Fruit fly (Drosophila melanogaster) whole organism, embryonic: ENCODE measurements around the gene CG44838.

Experiments used
- ATbp ChIP-seq: fragments of 200-800 bp; sonication (Bioruptor generic); optimal IDR thresholded peaks from 2 replicates; lab custom pipeline; 2017; ENCODE audit warnings: missing biosample characterization, mild to moderate bottlenecking, missing genetic modification characterization, missing genetic modification reagents
- CG11085 ChIP-seq: fragments of 200-800 bp; sonication (Bioruptor generic); IDR thresholded peaks from 2 replicates; pipeline ENCODE4 v1.3.6; 2022; ENCODE audit warnings: missing biosample characterization, missing genetic modification characterization
- CG12155 ChIP-seq: fragments of 200-800 bp; sonication (Bioruptor generic); optimal IDR thresholded peaks from 3 replicates; lab custom pipeline; 2016; ENCODE audit warnings: missing biosample characterization, missing genetic modification characterization
- CG14050 ChIP-seq: fragments of 200-800 bp; sonication (Bioruptor generic); IDR thresholded peaks from 3 replicates; pipeline ENCODE4 v1.3.6; 2022; ENCODE audit warnings: missing biosample characterization, missing genetic modification characterization
- CG14710 ChIP-seq: fragments of 200-800 bp; sonication (Bioruptor generic); optimal IDR thresholded peaks from 3 replicates; lab custom pipeline; 2019; ENCODE audit warnings: missing biosample characterization, mild to moderate bottlenecking, missing genetic modification characterization, moderate library complexity
- CG1603 ChIP-seq: fragments of 200-800 bp; sonication (Bioruptor generic); optimal IDR thresholded peaks from 2 replicates; lab custom pipeline; 2019; ENCODE audit warnings: missing biosample characterization, mild to moderate bottlenecking, missing genetic modification characterization, moderate library complexity
- CG16863 ChIP-seq: fragments of 200-800 bp; sonication (Bioruptor generic); optimal IDR thresholded peaks from 3 replicates; lab custom pipeline; 2016; ENCODE audit warnings: missing biosample characterization, missing genetic modification characterization
- CG17186 ChIP-seq: fragments of 200-800 bp; sonication (Bioruptor generic); optimal IDR thresholded peaks from 3 replicates; lab custom pipeline; 2017; ENCODE audit warnings: missing biosample characterization, missing genetic modification reagents, missing genetic modification characterization
- CG1792 ChIP-seq: fragments of 200-800 bp; sonication (Bioruptor generic); optimal IDR thresholded peaks from 2 replicates; lab custom pipeline; 2016; ENCODE audit warnings: missing biosample characterization, missing genetic modification characterization
- CG31365 ChIP-seq: fragments of 200-800 bp; sonication (Bioruptor generic); optimal IDR thresholded peaks from 2 replicates; lab custom pipeline; 2018; ENCODE audit warnings: missing biosample characterization, mild to moderate bottlenecking, missing genetic modification characterization
- CG32772 ChIP-seq: fragments of 200-800 bp; sonication (Bioruptor generic); IDR thresholded peaks from 2 replicates; pipeline ENCODE4 v1.3.6; 2022; ENCODE audit warnings: missing biosample characterization, missing genetic modification characterization
- CG3281 ChIP-seq: fragments of 200-800 bp; sonication (Bioruptor generic); optimal IDR thresholded peaks from 3 replicates; lab custom pipeline; 2017; ENCODE audit warnings: missing biosample characterization, mild to moderate bottlenecking, missing genetic modification characterization
- CG33557 ChIP-seq: fragments of 200-800 bp; sonication (Bioruptor generic); optimal IDR thresholded peaks from 2 replicates; lab custom pipeline; 2019; ENCODE audit warnings: missing biosample characterization, mild to moderate bottlenecking, missing genetic modification characterization, moderate library complexity
- CG3726 ChIP-seq: fragments of 200-800 bp; sonication (Bioruptor generic); IDR thresholded peaks from 3 replicates; pipeline ENCODE4, ENCODE4 v1.3.6; 2022; ENCODE audit warnings: missing biosample characterization, missing genetic modification characterization
- CG6254 ChIP-seq: fragments of 200-800 bp; sonication (Bioruptor generic); optimal IDR thresholded peaks from 3 replicates; lab custom pipeline; 2017; ENCODE audit warnings: mild to moderate bottlenecking, missing biosample characterization, missing genetic modification reagents, missing genetic modification characterization
- CG7372 ChIP-seq: fragments of 200-800 bp; sonication (Bioruptor generic); IDR thresholded peaks from 2 replicates; pipeline ENCODE4 v1.3.6; 2022; ENCODE audit warnings: missing biosample characterization, missing genetic modification characterization
- CG8281 ChIP-seq: fragments of 200-800 bp; sonication (Bioruptor generic); optimal IDR thresholded peaks from 2 replicates; lab custom pipeline; 2018; ENCODE audit warnings: missing biosample characterization, mild to moderate bottlenecking, missing genetic modification characterization, moderate library complexity
- CG8924 ChIP-seq: fragments of 200-800 bp; optimal IDR thresholded peaks from 3 replicates; lab custom pipeline; 2019; ENCODE audit warnings: missing biosample characterization, mild to moderate bottlenecking, missing genetic modification characterization, moderate library complexity
- CG9727 ChIP-seq: fragments of 200-800 bp; sonication (Bioruptor generic); optimal IDR thresholded peaks from 3 replicates; lab custom pipeline; 2017; ENCODE audit warnings: missing biosample characterization, mild to moderate bottlenecking, missing genetic modification characterization
- D19A ChIP-seq: fragments of 200-800 bp; optimal IDR thresholded peaks from 3 replicates; lab custom pipeline; 2019; ENCODE audit warnings: missing biosample characterization, mild to moderate bottlenecking, missing genetic modification characterization, moderate library complexity
- D19B ChIP-seq: fragments of 200-800 bp; sonication (Bioruptor generic); optimal IDR thresholded peaks from 2 replicates; lab custom pipeline; 2017; ENCODE audit warnings: missing biosample characterization, mild to moderate bottlenecking, missing genetic modification characterization
- E2f2 ChIP-seq: fragments of 200-800 bp; sonication (Bioruptor generic); IDR thresholded peaks from 2 replicates; pipeline ENCODE4 v1.3.6; 2022; ENCODE audit warnings: missing biosample characterization, missing genetic modification characterization
- ERR ChIP-seq: fragments of 200-800 bp; sonication (Bioruptor generic); optimal IDR thresholded peaks from 2 replicates; lab custom pipeline; 2016; ENCODE audit warnings: missing biosample characterization, missing genetic modification characterization
- Elba2 ChIP-seq: fragments of 200-800 bp; sonication (Bioruptor generic); optimal IDR thresholded peaks from 3 replicates; lab custom pipeline; 2016; ENCODE audit warnings: missing biosample characterization, missing genetic modification characterization
- GATAe ChIP-seq: fragments of 200-800 bp; sonication (Bioruptor generic); conservative IDR thresholded peaks from 2 replicates; pipeline ENCODE4 v1.3.6; 2022; ENCODE audit warnings: missing biosample characterization, missing genetic modification characterization
- HLHmδ ChIP-seq: fragments of 200-800 bp; sonication (Bioruptor generic); optimal IDR thresholded peaks from 2 replicates; lab custom pipeline; 2018; ENCODE audit warnings: missing biosample characterization, mild to moderate bottlenecking, missing genetic modification characterization, moderate library complexity
- Hr51 ChIP-seq, 2 experiments: fragments of 200-800 bp; sonication (Bioruptor generic); optimal IDR thresholded peaks; 2 replicates in 1 of 2; 3 replicates in 1 of 2; lab custom pipeline; 2016 to 2018; ENCODE audit warnings: missing biosample characterization in 2 of 2, missing genetic modification characterization in 2 of 2, mild to moderate bottlenecking in 1 of 2, moderate library complexity in 1 of 2
- Lpt ChIP-seq: fragments of >200 bp; optimal IDR thresholded peaks from 2 replicates; lab custom pipeline; 2018; ENCODE audit warnings: missing biosample characterization, missing genetic modification characterization
- Med ChIP-seq: fragments of 200-800 bp; sonication (Bioruptor generic); peaks from one replicate; lab custom pipeline; 2016; ENCODE audit warnings: missing biosample characterization, missing genetic modification characterization, mild to moderate bottlenecking, inconsistent platforms, moderate library complexity
- PHDP ChIP-seq: fragments of 200-800 bp; sonication (Bioruptor generic); optimal IDR thresholded peaks from 3 replicates; lab custom pipeline; 2018; ENCODE audit warnings: missing biosample characterization, mild to moderate bottlenecking, missing genetic modification characterization, moderate library complexity
- Poxn ChIP-seq: fragments of 200-800 bp; sonication (Bioruptor generic); IDR thresholded peaks from 2 replicates; pipeline ENCODE4 v1.3.6; 2022; ENCODE audit warnings: missing biosample characterization, missing genetic modification characterization
- Ravus ChIP-seq: fragments of 200-800 bp; sonication (Bioruptor generic); IDR thresholded peaks from 2 replicates; pipeline ENCODE4 v1.3.6; 2022; ENCODE audit warnings: missing biosample characterization, missing genetic modification characterization
- Side ChIP-seq: fragments of 200-800 bp; sonication (Bioruptor generic); optimal IDR thresholded peaks from 2 replicates; lab custom pipeline; 2016; ENCODE audit warnings: missing biosample characterization, missing genetic modification characterization
- Taf1 ChIP-seq: fragments of 200-800 bp; sonication (Bioruptor generic); IDR thresholded peaks from 2 replicates; pipeline ENCODE4 v1.3.6; 2022; ENCODE audit warnings: missing biosample characterization, missing genetic modification characterization
- amos ChIP-seq: fragments of 200-800 bp; sonication (Bioruptor generic); IDR thresholded peaks from 2 replicates; pipeline ENCODE4 v1.3.6; 2022; ENCODE audit warnings: missing biosample characterization, missing genetic modification characterization; ENCODE audit not compliant: partially characterized antibody
- aop ChIP-seq: fragments of 200-800 bp; sonication (Bioruptor generic); IDR thresholded peaks from 2 replicates; pipeline ENCODE4 v1.3.6; 2022; ENCODE audit warnings: missing biosample characterization, missing genetic modification characterization
- ato ChIP-seq: fragments of 200-800 bp; sonication (Bioruptor generic); IDR thresholded peaks from 2 replicates; pipeline ENCODE4 v1.3.6; 2022; ENCODE audit warnings: missing biosample characterization, missing genetic modification characterization; ENCODE audit not compliant: partially characterized antibody
- fd96Cb ChIP-seq: fragments of 200-800 bp; sonication (Bioruptor generic); optimal IDR thresholded peaks from 2 replicates; lab custom pipeline; 2018; ENCODE audit warnings: missing biosample characterization, mild to moderate bottlenecking, missing genetic modification characterization, moderate library complexity
- h ChIP-seq: fragments of >200 bp; optimal IDR thresholded peaks from 2 replicates; lab custom pipeline; 2017
- jumu ChIP-seq: fragments of 200-800 bp; sonication (Bioruptor generic); optimal IDR thresholded peaks from 3 replicates; lab custom pipeline; 2016; ENCODE audit warnings: missing biosample characterization, missing genetic modification characterization
- lilli ChIP-seq: fragments of 200-800 bp; sonication (Bioruptor generic); optimal IDR thresholded peaks from 3 replicates; lab custom pipeline; 2016; ENCODE audit warnings: missing biosample characterization, missing genetic modification characterization
- mam ChIP-seq: fragments of 200-800 bp; sonication (Bioruptor generic); optimal IDR thresholded peaks from 3 replicates; lab custom pipeline; 2016; ENCODE audit warnings: missing biosample characterization, missing genetic modification characterization
- org-1 ChIP-seq: fragments of 200-800 bp; sonication (Bioruptor generic); optimal IDR thresholded peaks from 2 replicates; lab custom pipeline; 2017; ENCODE audit warnings: missing biosample characterization, missing genetic modification characterization
- p53 ChIP-seq: fragments of 200-800 bp; sonication (Bioruptor generic); optimal IDR thresholded peaks from 2 replicates; lab custom pipeline; 2016; ENCODE audit warnings: missing biosample characterization, missing genetic modification characterization
- prd ChIP-seq, 3 experiments: fragments of >200 bp in 2 of 3; fragments of 200-800 bp in 1 of 3; sonication (Bioruptor generic) in 1 of 3; optimal IDR thresholded peaks in 2 of 3; IDR thresholded peaks in 1 of 3; 2 replicates in 2 of 3; 3 replicates in 1 of 3; pipeline versions ENCODE4 v1.3.6 to Lab custom; 2017 to 2022; ENCODE audit warnings: missing biosample characterization in 1 of 3, missing genetic modification characterization in 1 of 3
- sim ChIP-seq: fragments of 200-800 bp; sonication (Bioruptor generic); IDR thresholded peaks from 2 replicates; pipeline ENCODE4 v1.3.6; 2022; ENCODE audit warnings: missing biosample characterization, missing genetic modification characterization
- so ChIP-seq: fragments of 200-800 bp; sonication (Bioruptor generic); IDR thresholded peaks from 3 replicates; pipeline ENCODE4 v1.3.6; 2022; ENCODE audit warnings: missing biosample characterization, missing genetic modification characterization
- stc ChIP-seq: fragments of 200-800 bp; sonication (Bioruptor generic); IDR thresholded peaks from 2 replicates; pipeline ENCODE4 v1.3.6; 2022; ENCODE audit warnings: missing biosample characterization, missing genetic modification characterization
- trh ChIP-seq: fragments of 200-800 bp; sonication (Bioruptor generic); optimal IDR thresholded peaks from 2 replicates; lab custom pipeline; 2016; ENCODE audit warnings: missing biosample characterization, missing genetic modification characterization
- ttk ChIP-seq: fragments of 200-800 bp; sonication (Bioruptor generic); IDR thresholded peaks from 2 replicates; pipeline ENCODE4 v2.1.2; 2022; ENCODE audit warnings: missing biosample characterization, missing genetic modification characterization
- twi ChIP-seq: fragments of 200-800 bp; optimal IDR thresholded peaks from 2 replicates; lab custom pipeline; 2019; ENCODE audit warnings: missing biosample characterization, mild to moderate bottlenecking, missing genetic modification characterization, moderate library complexity

CG44838 gene

DNA sequence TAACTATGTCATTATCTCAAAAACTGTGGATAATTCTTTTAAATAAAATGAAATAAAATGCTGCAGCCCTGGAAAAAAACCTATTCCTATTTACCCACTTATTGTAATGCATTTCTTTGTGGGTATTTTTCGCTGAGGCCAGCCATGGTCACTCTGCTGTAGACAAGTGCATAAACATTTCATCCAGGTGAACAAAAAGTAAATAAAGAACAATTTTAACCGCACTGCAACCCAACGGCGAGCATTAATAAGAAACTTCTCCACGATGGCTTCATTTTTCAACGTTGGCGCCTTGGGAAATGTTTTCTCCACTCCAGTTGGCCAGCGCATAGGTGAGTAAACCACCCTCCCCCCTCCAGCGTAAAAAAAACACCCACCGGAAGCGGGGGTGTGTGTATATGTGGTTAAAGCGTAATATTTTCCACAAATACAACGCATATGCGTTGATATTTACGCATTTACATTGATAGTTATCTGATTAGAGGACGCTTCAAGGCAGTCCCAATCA lies 14.1 kb upstream of the CG44838 start, which contains the start of gene CG3529 (continued):
- TF ChIP-seq CG7372 = no peak
- TF ChIP-seq CG1603 (tag; lab: Kevin White, UChicago) = peak; percentile 57
- peak; percentile 59 for TF ChIP-seq CG8924 (tag; lab: Kevin White, UChicago)
- TF ChIP-seq so = 0 out of 3 replicates have a peak, but pooled peaks have one; percentile 28
- no peak for TF ChIP-seq CG8281 (tag; lab: Kevin White, UChicago)
- TF ChIP-seq HLHmδ (GFP tag; lab: Kevin White, UChicago) = no peak
- 0 out of 2 replicates have a peak, but pooled peaks have one; percentile 37 for TF ChIP-seq CG32772
- peak; percentile 34 for TF ChIP-seq ATbp (GFP tag; lab: Kevin White, UChicago)
- no peak for TF ChIP-seq PHDP (tag; lab: Kevin White, UChicago)
- TF ChIP-seq CG6254 (GFP tag; lab: Kevin White, UChicago) = no peak
- no peak; the same call in 1 of the 2 replicates for TF ChIP-seq amos (GFP tag; lab: Robert Waterston, UW)
- no peak for TF ChIP-seq ERR (GFP tag; lab: Kevin White, UChicago)
- peak; percentile 51 for TF ChIP-seq CG14710 (tag; lab: Kevin White, UChicago)
- no peak for TF ChIP-seq Lpt (GFP tag; lab: Kevin White, UChicago)
- no peak for TF ChIP-seq ato (GFP tag; lab: Robert Waterston, UW)
- TF ChIP-seq CG11085 (GFP tag; lab: Robert Waterston, UW) = no peak
- no peak for TF ChIP-seq CG14050 (GFP tag; lab: Robert Waterston, UW)
- TF ChIP-seq Ravus = no peak
- no peak for TF ChIP-seq Side
- peak; percentile 16 for TF ChIP-seq fd96Cb (tag; lab: Kevin White, UChicago)
- no peak for TF ChIP-seq p53 (GFP tag; lab: Kevin White, UChicago)
- no peak for TF ChIP-seq stc (GFP tag; lab: Robert Waterston, UW)
- peak; percentile 25 for TF ChIP-seq CG3281 (GFP tag; lab: Kevin White, UChicago)
- no peak for TF ChIP-seq aop (GFP tag; lab: Robert Waterston, UW)
- no peak for TF ChIP-seq CG3726 (GFP tag; lab: Robert Waterston, UW)
- no peak for TF ChIP-seq CG33557
- TF ChIP-seq Taf1 = no peak
- TF ChIP-seq sim = no peak
- no peak for TF ChIP-seq prd (optimal IDR thresholded peaks at IDR 0.05; lab: Kevin White, UChicago)
- no peak for TF ChIP-seq prd (GFP tag; IDR thresholded peaks at IDR 0.05; lab: Robert Waterston, UW)
- TF ChIP-seq D19B = no peak
- no peak for TF ChIP-seq Poxn (GFP tag; lab: Robert Waterston, UW)
- TF ChIP-seq CG16863 (GFP tag; lab: Kevin White, UChicago) = no peak
- no peak for TF ChIP-seq Elba2 (GFP tag; lab: Kevin White, UChicago)
- TF ChIP-seq CG17186 (GFP tag; lab: Kevin White, UChicago) = peak; percentile 6
- TF ChIP-seq org-1 (GFP tag; lab: Kevin White, UChicago) = no peak
- peak; percentile 14 for TF ChIP-seq mam (GFP tag; lab: Kevin White, UChicago)
- TF ChIP-seq trh = no peak
- peak in 1 of 2 experiments; percentile 17 for TF ChIP-seq Hr51 (GFP tag; optimal IDR thresholded peaks at IDR 0.05; lab: Kevin White, UChicago)
- no peak for TF ChIP-seq twi (tag; lab: Kevin White, UChicago)
- peak; percentile 21 for TF ChIP-seq lilli (GFP tag; lab: Kevin White, UChicago)
- no peak for TF ChIP-seq GATAe (GFP tag; lab: Robert Waterston, UW)
- TF ChIP-seq CG9727 = peak; percentile 40
- TF ChIP-seq Med (GFP tag; lab: Kevin White, UChicago) = peak; percentile 81
- TF ChIP-seq CG31365 = no peak
- TF ChIP-seq D19A (tag; lab: Kevin White, UChicago) = peak; percentile 44
- TF ChIP-seq h (lab: Kevin White, UChicago) = no peak
- peak; percentile 23; the same call in 1 of the 2 replicates for TF ChIP-seq ttk (GFP tag; lab: Robert Waterston, UW)
- no peak for TF ChIP-seq CG12155 (GFP tag; lab: Kevin White, UChicago)
- no peak for TF ChIP-seq CG1792 (GFP tag; lab: Kevin White, UChicago)
- peak; percentile 36 for TF ChIP-seq E2f2
- no peak for TF ChIP-seq jumu
